Fruit fly (Drosophila melanogaster) whole organism, embryonic: ENCODE results near the gene Hmbs.

ENCODE experiments used
- Adf1 ChIP-seq: fragments of 200-800 bp; sonication (Bioruptor generic); IDR thresholded peaks from 2 replicates; pipeline ENCODE4 v1.3.6; 2022; ENCODE audit warnings: missing biosample characterization, missing genetic modification characterization
- Asciz ChIP-seq: fragments of 200-800 bp; sonication (Bioruptor generic); optimal IDR thresholded peaks from 2 replicates; lab custom pipeline; 2017; ENCODE audit warnings: missing biosample characterization, mild to moderate bottlenecking, missing genetic modification characterization, missing genetic modification reagents
- CG14014 ChIP-seq: fragments of 200-800 bp; sonication (Bioruptor generic); IDR thresholded peaks from 2 replicates; pipeline ENCODE4 v1.3.6; 2022; ENCODE audit warnings: missing biosample characterization, missing genetic modification characterization
- CG15601 ChIP-seq: fragments of 200-800 bp; sonication (Bioruptor generic); optimal IDR thresholded peaks from 3 replicates; lab custom pipeline; 2019; ENCODE audit warnings: missing biosample characterization, mild to moderate bottlenecking, missing genetic modification characterization, moderate library complexity
- CG16815 ChIP-seq: fragments of 200-800 bp; sonication (Bioruptor generic); optimal IDR thresholded peaks from 3 replicates; lab custom pipeline; 2017; ENCODE audit warnings: missing biosample characterization, mild to moderate bottlenecking, missing genetic modification characterization
- CG16863 ChIP-seq: fragments of 200-800 bp; sonication (Bioruptor generic); optimal IDR thresholded peaks from 3 replicates; lab custom pipeline; 2016; ENCODE audit warnings: missing biosample characterization, missing genetic modification characterization
- CG3847 ChIP-seq: fragments of 200-800 bp; sonication (Bioruptor generic); IDR thresholded peaks from 2 replicates; pipeline ENCODE4 v1.3.6; 2022; ENCODE audit warnings: missing biosample characterization, missing genetic modification characterization
- CG4820 ChIP-seq: fragments of 200-800 bp; sonication (Bioruptor generic); optimal IDR thresholded peaks from 3 replicates; lab custom pipeline; 2016; ENCODE audit warnings: missing biosample characterization, missing genetic modification characterization
- CG4854 ChIP-seq: fragments of 200-800 bp; sonication (Bioruptor generic); optimal IDR thresholded peaks from 2 replicates; lab custom pipeline; 2016; ENCODE audit warnings: missing biosample characterization, missing genetic modification characterization, inconsistent platforms
- CG5953 ChIP-seq: fragments of 200-800 bp; sonication (Bioruptor generic); IDR thresholded peaks from 2 replicates; pipeline ENCODE4 v1.3.6; 2022; ENCODE audit warnings: missing biosample characterization, missing genetic modification characterization
- CG6689 ChIP-seq: fragments of 200-800 bp; sonication (Bioruptor generic); IDR thresholded peaks from 2 replicates; pipeline ENCODE4 v1.3.6; 2022; ENCODE audit warnings: missing biosample characterization, missing genetic modification characterization
- CG6813 ChIP-seq: fragments of 200-800 bp; sonication (Bioruptor generic); optimal IDR thresholded peaks from 2 replicates; lab custom pipeline; 2017; ENCODE audit warnings: missing biosample characterization, missing genetic modification characterization, mild to moderate bottlenecking, moderate library complexity, missing genetic modification reagents
- CG6854 ChIP-seq: fragments of 200-800 bp; sonication (Bioruptor generic); optimal IDR thresholded peaks from 3 replicates; lab custom pipeline; 2017; ENCODE audit warnings: missing biosample characterization, mild to moderate bottlenecking, missing genetic modification characterization
- CG8281 ChIP-seq: fragments of 200-800 bp; sonication (Bioruptor generic); optimal IDR thresholded peaks from 2 replicates; lab custom pipeline; 2018; ENCODE audit warnings: missing biosample characterization, mild to moderate bottlenecking, missing genetic modification characterization, moderate library complexity
- CG8944 ChIP-seq: fragments of 200-800 bp; sonication (Bioruptor generic); optimal IDR thresholded peaks from 3 replicates; lab custom pipeline; 2016; ENCODE audit warnings: missing biosample characterization, missing genetic modification characterization
- CG9932 ChIP-seq: fragments of 200-800 bp; sonication (Bioruptor generic); IDR thresholded peaks from 2 replicates; pipeline ENCODE4 v1.3.6; 2022; ENCODE audit warnings: missing biosample characterization, missing genetic modification characterization
- Ets65A ChIP-seq: fragments of 200-800 bp; sonication (Bioruptor generic); peaks from one replicate; lab custom pipeline; 2016; ENCODE audit warnings: missing biosample characterization, missing genetic modification characterization
- Fer2 ChIP-seq: fragments of 200-800 bp; sonication (Bioruptor generic); optimal IDR thresholded peaks from 2 replicates; lab custom pipeline; 2018; ENCODE audit warnings: missing biosample characterization, mild to moderate bottlenecking, missing genetic modification characterization, moderate library complexity
- H2.0 ChIP-seq: fragments of 200-800 bp; sonication (Bioruptor generic); IDR thresholded peaks from 2 replicates; pipeline ENCODE4 v1.3.6; 2022; ENCODE audit warnings: missing biosample characterization, missing genetic modification characterization
- HLH3B ChIP-seq: fragments of 200-800 bp; sonication (Bioruptor generic); IDR thresholded peaks from 2 replicates; pipeline ENCODE4 v1.3.6; 2022; ENCODE audit warnings: missing biosample characterization, missing genetic modification characterization
- Hr39 ChIP-seq: fragments of >200 bp; optimal IDR thresholded peaks from 2 replicates; lab custom pipeline; 2017
- Jarid2 ChIP-seq: fragments of 200-800 bp; sonication (Bioruptor generic); optimal IDR thresholded peaks from 3 replicates; lab custom pipeline; 2017; ENCODE audit warnings: mild to moderate bottlenecking, missing biosample characterization, missing genetic modification reagents, missing genetic modification characterization
- Lim3 ChIP-seq: fragments of 200-800 bp; sonication (Bioruptor generic); IDR thresholded peaks from 2 replicates; pipeline ENCODE4 v1.3.6; 2022; ENCODE audit warnings: missing biosample characterization, missing genetic modification characterization
- MBD-R2 ChIP-seq: fragments of 200-800 bp; sonication (Bioruptor generic); IDR thresholded peaks from 2 replicates; pipeline ENCODE4 v1.3.6; 2022; ENCODE audit warnings: missing biosample characterization, missing genetic modification characterization
- Myb ChIP-seq: fragments of 200-800 bp; sonication (Bioruptor generic); optimal IDR thresholded peaks from 2 replicates; lab custom pipeline; 2016; ENCODE audit warnings: missing biosample characterization, missing genetic modification characterization
- NfI ChIP-seq: fragments of 200-800 bp; sonication (Bioruptor generic); optimal IDR thresholded peaks from 3 replicates; lab custom pipeline; 2018; ENCODE audit warnings: missing biosample characterization, mild to moderate bottlenecking, missing genetic modification characterization, moderate library complexity
- Opbp ChIP-seq: fragments of 200-800 bp; sonication (Bioruptor generic); IDR thresholded peaks from 3 replicates; pipeline ENCODE4 v1.3.6; 2022; ENCODE audit warnings: missing biosample characterization, missing genetic modification characterization; ENCODE audit not compliant: partially characterized antibody
- Optix ChIP-seq: fragments of 200-800 bp; sonication (Bioruptor generic); IDR thresholded peaks from 3 replicates; pipeline ENCODE4 v1.3.6; 2022; ENCODE audit warnings: missing biosample characterization, missing genetic modification characterization
- Ravus ChIP-seq: fragments of 200-800 bp; sonication (Bioruptor generic); IDR thresholded peaks from 2 replicates; pipeline ENCODE4 v1.3.6; 2022; ENCODE audit warnings: missing biosample characterization, missing genetic modification characterization
- Side ChIP-seq: fragments of 200-800 bp; sonication (Bioruptor generic); optimal IDR thresholded peaks from 2 replicates; lab custom pipeline; 2016; ENCODE audit warnings: missing biosample characterization, missing genetic modification characterization
- Usf ChIP-seq: fragments of 200-800 bp; sonication (Bioruptor generic); optimal IDR thresholded peaks from 2 replicates; lab custom pipeline; 2017; ENCODE audit warnings: missing genotype, missing biosample characterization, missing genetic modification characterization
- abd-A ChIP-seq: fragments of 200-800 bp; sonication (Bioruptor generic); optimal IDR thresholded peaks from 3 replicates; lab custom pipeline; 2019; ENCODE audit warnings: missing biosample characterization, mild to moderate bottlenecking, missing genetic modification characterization, moderate library complexity
- bcd ChIP-seq: fragments of 200-800 bp; sonication (Bioruptor generic); optimal IDR thresholded peaks from 2 replicates; lab custom pipeline; 2017; ENCODE audit warnings: missing biosample characterization, mild to moderate bottlenecking, missing genetic modification characterization
- cad ChIP-seq: fragments of >200 bp; optimal IDR thresholded peaks from 2 replicates; lab custom pipeline; 2017; ENCODE audit warnings: missing biosample characterization, missing genetic modification characterization
- cato ChIP-seq: fragments of 200-800 bp; sonication (Bioruptor generic); optimal IDR thresholded peaks from 2 replicates; lab custom pipeline; 2016; ENCODE audit warnings: missing biosample characterization, missing genetic modification characterization, borderline replicate concordance
- chn ChIP-seq: fragments of 200-800 bp; sonication (Bioruptor generic); optimal IDR thresholded peaks from 2 replicates; lab custom pipeline; 2016; ENCODE audit warnings: missing biosample characterization, missing genetic modification characterization
- ci ChIP-seq: fragments of 200-800 bp; sonication (Bioruptor generic); IDR thresholded peaks from 3 replicates; pipeline ENCODE4 v1.3.6; 2022; ENCODE audit warnings: missing biosample characterization, missing genetic modification characterization
- ems ChIP-seq: fragments of 200-800 bp; sonication (Bioruptor generic); optimal IDR thresholded peaks from 3 replicates; lab custom pipeline; 2016; ENCODE audit warnings: missing biosample characterization, missing genetic modification characterization
- gce ChIP-seq: fragments of 200-800 bp; sonication (Bioruptor generic); IDR thresholded peaks from 3 replicates; pipeline ENCODE4 v1.3.6; 2022; ENCODE audit warnings: missing biosample characterization, missing genetic modification characterization
- gem ChIP-seq: fragments of 200-800 bp; sonication (Bioruptor generic); optimal IDR thresholded peaks from 2 replicates; lab custom pipeline; 2019; ENCODE audit warnings: missing biosample characterization, mild to moderate bottlenecking, missing genetic modification characterization, moderate library complexity
- grn ChIP-seq: fragments of 200-800 bp; sonication (Bioruptor generic); optimal IDR thresholded peaks from 3 replicates; lab custom pipeline; 2017; ENCODE audit warnings: missing biosample characterization, missing genetic modification characterization
- h ChIP-seq: fragments of >200 bp; optimal IDR thresholded peaks from 2 replicates; lab custom pipeline; 2017
- lilli ChIP-seq: fragments of 200-800 bp; sonication (Bioruptor generic); optimal IDR thresholded peaks from 3 replicates; lab custom pipeline; 2016; ENCODE audit warnings: missing biosample characterization, missing genetic modification characterization
- nmo ChIP-seq: fragments of 200-800 bp; sonication (Bioruptor generic); optimal IDR thresholded peaks from 2 replicates; lab custom pipeline; 2018; ENCODE audit warnings: missing biosample characterization, mild to moderate bottlenecking, missing genetic modification characterization, moderate library complexity
- oc ChIP-seq: fragments of 200-800 bp; sonication (Bioruptor generic); optimal IDR thresholded peaks from 2 replicates; lab custom pipeline; 2018; ENCODE audit warnings: missing biosample characterization, mild to moderate bottlenecking, missing genetic modification characterization, moderate library complexity
- pros ChIP-seq: fragments of 200-800 bp; sonication (Bioruptor generic); optimal IDR thresholded peaks from 3 replicates; lab custom pipeline; 2019; ENCODE audit warnings: missing biosample characterization, mild to moderate bottlenecking, missing genetic modification characterization, moderate library complexity
- pzg ChIP-seq: fragments of 200-800 bp; sonication (Bioruptor generic); optimal IDR thresholded peaks from 3 replicates; lab custom pipeline; 2018; ENCODE audit warnings: missing biosample characterization, mild to moderate bottlenecking, missing genetic modification characterization, moderate library complexity
- slp2 ChIP-seq: fragments of 200-800 bp; sonication (Bioruptor generic); optimal IDR thresholded peaks from 2 replicates; lab custom pipeline; 2016; ENCODE audit warnings: missing biosample characterization, missing genetic modification characterization
- sqz ChIP-seq: fragments of 200-800 bp; sonication (Bioruptor generic); optimal IDR thresholded peaks from 3 replicates; lab custom pipeline; 2018; ENCODE audit warnings: missing biosample characterization, mild to moderate bottlenecking, missing genetic modification characterization

Gene Hmbs

dm6 chr3L:1322159-1322558, 12.5 kb upstream of the Hmbs start:
- TF ChIP-seq CG6689 (0 out of 2 replicates have a peak, but pooled peaks have one; percentile 21), Hr39 (lab: Kevin White, UChicago) (peak; percentile 65), h (no peak)

DNA sequence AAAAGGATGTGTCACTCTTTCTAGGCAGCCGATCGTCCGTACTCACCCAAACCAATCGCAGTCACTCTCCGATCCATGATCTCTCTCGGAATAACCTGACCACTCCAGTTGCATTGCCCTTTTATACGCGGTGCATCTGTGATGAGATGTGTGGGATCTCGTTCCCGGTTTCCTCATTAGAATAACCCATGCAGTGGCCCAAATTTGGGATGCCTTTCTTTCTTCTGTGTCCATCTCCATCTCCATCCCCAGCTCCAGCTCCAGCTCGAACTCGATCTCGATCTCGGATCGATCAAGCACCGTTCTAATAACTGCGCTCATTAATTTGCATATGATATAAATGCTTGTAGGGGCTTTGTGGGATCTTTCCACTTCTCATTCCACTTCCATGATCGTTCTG, 12.0 kb upstream of the Hmbs start, which contains the start of gene CG9184:
TSS of gene CG9184 (minus strand) at position 101 of the 400 bp plus-strand sequence.
- TF ChIP-seq Ets65A (GFP tag; lab: Kevin White, UChicago) (peak; percentile 19), Ravus (GFP tag; lab: Robert Waterston, UW) (no peak), grn (peak; percentile 1), CG9932 (GFP tag; lab: Robert Waterston, UW) (no peak), pzg (GFP tag; lab: Kevin White, UChicago) (no peak), gce (GFP tag; lab: Robert Waterston, UW) (no peak), pros (no peak), nmo (GFP tag; lab: Kevin White, UChicago) (no peak), CG6854 (GFP tag; lab: Kevin White, UChicago) (no peak)

dm6 chr3L:1323136-1323535, 11.6 kb upstream of the Hmbs start:
- TF ChIP-seq oc (tag; lab: Kevin White, UChicago) = peak; percentile 77
- peak; percentile 52 for TF ChIP-seq CG3847 (GFP tag; lab: Robert Waterston, UW)
- no peak for TF ChIP-seq Opbp (GFP tag; lab: Robert Waterston, UW)
- peak; percentile 59 for TF ChIP-seq CG6813 (GFP tag; lab: Kevin White, UChicago)
- peak; percentile 43; the same call in 1 of the 2 replicates for TF ChIP-seq CG5953 (GFP tag; lab: Robert Waterston, UW)
- peak; percentile 84 for TF ChIP-seq gem (tag; lab: Kevin White, UChicago)
- peak; percentile 71 for TF ChIP-seq chn (GFP tag; lab: Kevin White, UChicago)
- TF ChIP-seq CG8944 (GFP tag; lab: Kevin White, UChicago) = peak; percentile 82
- TF ChIP-seq Asciz = peak; percentile 17
- TF ChIP-seq Jarid2 (GFP tag; lab: Kevin White, UChicago) = peak; percentile 9
- TF ChIP-seq CG16863 = peak; percentile 81
- no peak for TF ChIP-seq CG4854 (GFP tag; lab: Kevin White, UChicago)
- TF ChIP-seq CG4820 (GFP tag; lab: Kevin White, UChicago) = peak; percentile 74
- TF ChIP-seq slp2 (GFP tag; lab: Kevin White, UChicago) = peak; percentile 69
- TF ChIP-seq Usf = peak; percentile 45
- TF ChIP-seq sqz (GFP tag; lab: Kevin White, UChicago) = peak; percentile 51
- peak; percentile 68 for TF ChIP-seq NfI (GFP tag; lab: Kevin White, UChicago)
- TF ChIP-seq CG14014 (GFP tag; lab: Robert Waterston, UW) = peak; percentile 16; the same call in 1 of the 2 replicates
- peak; percentile 70 for TF ChIP-seq ci (GFP tag; lab: Robert Waterston, UW)
- TF ChIP-seq abd-A (tag; lab: Kevin White, UChicago) = no peak
- TF ChIP-seq MBD-R2 (GFP tag; lab: Robert Waterston, UW) = no peak
- peak; percentile 20 for TF ChIP-seq CG8281 (tag; lab: Kevin White, UChicago)
- peak; percentile 52 for TF ChIP-seq CG16815 (GFP tag; lab: Kevin White, UChicago)
- peak; percentile 68 for TF ChIP-seq H2.0 (GFP tag; lab: Robert Waterston, UW)
- peak; percentile 60 for TF ChIP-seq HLH3B (GFP tag; lab: Robert Waterston, UW)
- TF ChIP-seq Myb (GFP tag; lab: Kevin White, UChicago) = peak; percentile 29
- TF ChIP-seq cato = peak; percentile 38
- peak; percentile 56 for TF ChIP-seq bcd (GFP tag; lab: Kevin White, UChicago)
- TF ChIP-seq cad (GFP tag; lab: Kevin White, UChicago) = no peak
- peak; percentile 66 for TF ChIP-seq Side
- peak; percentile 89 for TF ChIP-seq nmo (GFP tag; lab: Kevin White, UChicago)
- peak; percentile 60; the same call in 1 of the 3 replicates for TF ChIP-seq Optix
- TF ChIP-seq Lim3 = peak; percentile 25; the same call in 1 of the 2 replicates
- TF ChIP-seq Fer2 = no peak
- TF ChIP-seq h = no peak
- TF ChIP-seq CG15601 (tag; lab: Kevin White, UChicago) = peak; percentile 90
- no peak for TF ChIP-seq Adf1
- TF ChIP-seq ems = peak; percentile 22
- TF ChIP-seq lilli (GFP tag; lab: Kevin White, UChicago) = peak; percentile 68
